Fruit fly (Drosophila melanogaster) Kc167 (cell line): ENCODE results near the gene CG3823.
A peak's percentile ranks its signal among the peaks of the same experiment; 100 is the strongest.

Experiments used
- Myc ChIP-seq: fragments of >200 bp; optimal IDR thresholded peaks from 2 replicates; lab custom pipeline; 2017; ENCODE audit warnings: missing external identifiers
- Sin3A ChIP-seq: fragments of >200 bp; optimal IDR thresholded peaks from 2 replicates; lab custom pipeline; 2018; ENCODE audit warnings: missing external identifiers
- h ChIP-seq: fragments of >200 bp; optimal IDR thresholded peaks from 3 replicates; lab custom pipeline; 2018; ENCODE audit warnings: missing external identifiers
- insv ChIP-seq: fragments of >200 bp; optimal IDR thresholded peaks from 3 replicates; lab custom pipeline; 2018; ENCODE audit warnings: missing external identifiers
- psq ChIP-seq: fragments of >200 bp; optimal IDR thresholded peaks from 2 replicates; lab custom pipeline; 2017; ENCODE audit warnings: missing external identifiers
- ttk ChIP-seq: sonication (Bioruptor generic); optimal IDR thresholded peaks from 2 replicates; lab custom pipeline; 2017; ENCODE audit warnings: missing external identifiers

dm6 chrX:6266092-6266491 lies 37.7 kb upstream of the CG3823 start:
- TF ChIP-seq psq (lab: Kevin White, UChicago): no peak
- no peak for TF ChIP-seq h (lab: Kevin White, UChicago)
- no peak for TF ChIP-seq insv (lab: Kevin White, UChicago)
- peak; percentile 51 for TF ChIP-seq ttk (lab: Kevin White, UChicago)
- no peak for TF ChIP-seq Sin3A (lab: Kevin White, UChicago)
- no peak for TF ChIP-seq Myc (lab: Kevin White, UChicago)
